Worm (Caenorhabditis elegans) whole organism, dauer: ENCODE results near the gene sqst-3.

Source experiments
- unc-62 ChIP-seq: sonication (generic microtip); optimal IDR thresholded peaks from 2 replicates; lab custom pipeline; 2017; ENCODE audit warnings: missing biosample characterization, missing genetic modification reagents, missing genetic modification characterization

The sqst-3 gene

ce11 chrV:19230413-19230812 lies at the start of gene sqst-3:
TSS of gene sqst-3 (plus strand) at chrV:19230782.
- no peak for TF ChIP-seq unc-62 (GFP tag; lab: Kevin White, UChicago)

ce11 chrV:19181684-19182083 lies 48.9 kb upstream of the sqst-3 start:
- TF ChIP-seq unc-62 (GFP tag; lab: Kevin White, UChicago) = no peak

DNA sequence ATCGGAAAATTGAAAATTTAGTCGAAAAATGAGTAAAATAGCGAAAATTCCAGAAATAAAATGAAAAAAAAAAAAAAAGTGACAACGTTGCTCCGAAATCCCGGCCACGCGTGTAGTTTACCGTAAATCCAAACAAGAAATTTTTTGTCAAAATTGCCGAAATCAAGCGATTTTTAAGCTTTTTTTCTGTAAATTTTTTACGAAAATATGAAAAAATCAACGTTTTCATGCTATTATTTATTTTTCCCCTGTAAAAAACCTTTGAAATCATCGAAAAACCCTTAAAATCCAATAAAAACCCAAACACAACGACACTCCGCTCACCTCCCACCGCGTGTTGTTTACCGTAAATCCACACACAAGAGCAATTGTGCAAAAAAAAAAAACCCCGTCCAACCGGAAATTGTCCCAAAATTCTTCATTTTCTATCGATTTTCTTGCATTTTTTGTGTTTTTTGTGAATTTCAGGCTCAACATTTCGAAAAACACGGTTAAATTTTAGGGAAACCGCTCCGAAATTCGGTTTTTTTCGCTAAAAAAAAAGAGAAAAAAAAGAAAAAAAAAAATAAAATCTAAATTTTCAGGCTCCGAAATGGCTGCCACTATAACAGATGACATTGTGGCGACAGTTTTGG lies 40.5 kb upstream of the sqst-3 start, which contains the start of the genes Y39B6A.3 and pph-5:
Gene Y39B6A.3, minus strand, starts transcription at position 51 of the 635 bp plus-strand sequence.
Gene pph-5, plus strand, starts transcription at position 585 of the 635 bp plus-strand sequence.
- no peak for TF ChIP-seq unc-62 (GFP tag; lab: Kevin White, UChicago)

- TF ChIP-seq unc-62 (GFP tag; lab: Kevin White, UChicago) = no peak
Measured at ce11 chrV:19201190-19201589, 29.4 kb upstream of the sqst-3 start.

DNA sequence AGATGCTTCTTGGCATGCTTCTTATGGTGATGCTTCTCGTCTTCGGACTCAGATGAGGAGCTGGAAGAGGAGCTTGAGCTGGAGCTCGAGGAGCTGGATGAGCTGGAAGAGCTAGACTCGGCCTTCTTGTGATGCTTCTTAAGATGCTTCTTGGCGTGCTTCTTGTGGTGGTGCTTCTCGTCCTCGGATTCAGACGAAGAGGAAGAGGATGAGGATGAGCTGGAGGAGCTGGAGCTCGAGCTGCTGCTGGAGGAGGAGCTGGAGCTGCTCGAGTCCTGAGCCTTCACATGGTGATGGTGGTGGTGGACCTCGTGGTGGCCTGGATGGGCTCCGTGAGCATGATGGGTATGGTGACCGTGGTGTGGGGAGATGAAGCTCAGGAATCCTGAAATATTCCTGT lies 27.8 kb upstream of the sqst-3 start:
- no peak for TF ChIP-seq unc-62 (GFP tag; lab: Kevin White, UChicago)

DNA sequence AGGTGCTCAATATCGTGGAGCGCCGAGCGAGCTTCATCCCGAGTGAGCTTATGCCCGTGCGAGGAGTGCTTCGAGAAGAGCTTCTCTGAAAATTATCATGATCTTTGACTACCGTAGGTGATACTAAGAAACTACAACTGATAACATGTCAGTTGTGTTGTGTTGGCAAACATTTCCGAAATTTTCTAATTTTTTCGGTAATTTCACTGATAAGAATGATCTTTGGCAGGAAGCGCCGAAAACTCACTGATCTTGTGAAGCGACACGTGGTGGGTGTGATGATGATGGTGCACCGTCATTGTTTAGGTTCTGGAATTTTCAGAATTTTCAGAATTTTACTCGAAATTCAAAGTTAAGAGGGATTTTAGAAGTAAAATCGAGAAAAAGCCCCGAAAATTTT lies 27.3 kb upstream of the sqst-3 start, which contains the start of gene Y39B6A.1:
Gene Y39B6A.1, minus strand, starts transcription at position 309 of the 400 bp plus-strand sequence.
- no peak for TF ChIP-seq unc-62 (GFP tag; lab: Kevin White, UChicago)

- no peak for TF ChIP-seq unc-62 (GFP tag; lab: Kevin White, UChicago)
Measured at ce11 chrV:19205450-19205849, 25.1 kb upstream of the sqst-3 start.

- no peak for TF ChIP-seq unc-62 (GFP tag; lab: Kevin White, UChicago)
Measured at ce11 chrV:19206911-19207310, 23.7 kb upstream of the sqst-3 start.

- no peak for TF ChIP-seq unc-62 (GFP tag; lab: Kevin White, UChicago)
Measured at ce11 chrV:19211795-19212194, 18.8 kb upstream of the sqst-3 start, which contains the start of gene nhr-79. TSS of gene nhr-79 (minus strand) at chrV:19211895.

DNA sequence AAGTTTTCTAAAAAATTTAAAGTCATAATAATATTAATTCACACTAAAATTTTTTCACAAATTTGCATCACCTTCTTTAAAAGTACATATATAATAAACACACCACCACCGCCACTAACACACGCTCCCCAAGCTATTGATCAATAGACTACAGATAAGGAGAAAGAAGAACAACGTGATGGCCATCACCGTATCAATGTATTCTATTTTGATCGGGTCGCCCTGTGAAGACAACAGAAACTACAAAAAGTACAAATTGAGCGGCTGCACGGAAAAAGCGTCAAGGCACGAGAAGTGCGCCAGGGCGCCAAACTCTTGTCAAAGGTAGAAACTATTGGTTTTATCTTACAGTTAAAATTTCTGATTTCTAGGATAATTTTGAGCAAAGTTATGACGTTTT lies 18.2 kb upstream of the sqst-3 start:
- TF ChIP-seq unc-62 (GFP tag; lab: Kevin White, UChicago) = no peak

DNA sequence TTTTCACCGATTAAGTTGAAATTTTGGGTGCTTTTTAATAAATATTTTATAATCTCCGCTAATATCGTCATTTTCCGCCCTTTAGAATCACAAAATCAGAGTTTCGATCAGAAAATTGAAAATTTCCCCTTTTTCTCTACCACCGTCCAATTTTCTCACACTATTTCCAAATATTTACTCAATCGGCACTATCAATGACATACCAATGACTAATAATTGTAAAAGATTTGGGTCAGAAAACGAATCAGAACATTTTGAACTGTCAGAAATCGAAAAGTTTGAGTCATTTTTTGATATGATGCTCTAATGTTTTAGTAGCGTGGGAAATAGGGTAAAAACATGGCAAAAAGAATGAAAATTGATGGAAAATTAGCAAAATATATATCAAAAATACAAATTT lies 13.5 kb upstream of the sqst-3 start, which contains the start of gene srr-2:
Gene srr-2, minus strand, starts transcription at position 73 of the 400 bp plus-strand sequence.
- no peak for TF ChIP-seq unc-62 (GFP tag; lab: Kevin White, UChicago)

ce11 chrV:19217675-19218074 lies 12.9 kb upstream of the sqst-3 start, which contains the start of gene oac-49:
TSS of gene oac-49 (plus strand) at chrV:19217975.
- TF ChIP-seq unc-62 (GFP tag; lab: Kevin White, UChicago) = no peak

- no peak for TF ChIP-seq unc-62 (GFP tag; lab: Kevin White, UChicago)
Measured at ce11 chrV:19231167-19231566, 585 bp downstream of the sqst-3 start.

- TF ChIP-seq unc-62 (GFP tag; lab: Kevin White, UChicago) = no peak
Measured at ce11 chrV:19233469-19233868, 2.9 kb downstream of the sqst-3 start, which contains the start of gene fbxb-116. TSS of gene fbxb-116 (plus strand) at chrV:19233769.

- TF ChIP-seq unc-62 (GFP tag; lab: Kevin White, UChicago) = no peak
Measured at ce11 chrV:19237204-19237603, 6.6 kb downstream of the sqst-3 start, which contains the start of gene fbxb-2. TSS of gene fbxb-2 (minus strand) at chrV:19237304.

- no peak for TF ChIP-seq unc-62 (GFP tag; lab: Kevin White, UChicago)
Measured at ce11 chrV:19240129-19240528, 9.5 kb downstream of the sqst-3 start, which contains the start of the genes fbxb-115 and fbxb-1. TSS of gene fbxb-115 (minus strand) at chrV:19240229. TSS of gene fbxb-1 (plus strand) at chrV:19240354.

ce11 chrV:19250983-19251382 lies 20.4 kb downstream of the sqst-3 start, which contains the start of gene str-81:
TSS of gene str-81 (minus strand) at chrV:19251083.
- TF ChIP-seq unc-62 (GFP tag; lab: Kevin White, UChicago) = no peak
